Worm (Caenorhabditis elegans) whole organism, L4 larva: Measurements from ENCODE around the gene W07G1.1.

ENCODE experiments used
- D1046.2 ChIP-seq: fragments of 200-800 bp; sonication (Bioruptor generic); IDR thresholded peaks from 2 replicates; pipeline ENCODE4 v1.3.6; 2022; ENCODE audit warnings: missing genetic modification characterization, missing compliant biosample characterization
- F10B5.3 ChIP-seq: sonication (generic microtip); optimal IDR thresholded peaks from 2 replicates; lab custom pipeline; 2016; ENCODE audit warnings: mild to moderate bottlenecking, missing genetic modification characterization, missing compliant biosample characterization
- F37D6.2 ChIP-seq: sonication (generic microtip); optimal IDR thresholded peaks from 2 replicates; lab custom pipeline; 2016; ENCODE audit warnings: mild to moderate bottlenecking, missing genetic modification characterization, missing compliant biosample characterization
- F49E8.2 ChIP-seq: sonication (generic microtip); optimal IDR thresholded peaks from 2 replicates; lab custom pipeline; 2016; ENCODE audit warnings: missing compliant biosample characterization, mild to moderate bottlenecking, missing genetic modification characterization, borderline replicate concordance
- Y105C5A.15 ChIP-seq: fragments of 200-800 bp; sonication (Bioruptor generic); IDR thresholded peaks from 2 replicates; pipeline ENCODE4 v1.3.6; 2022; ENCODE audit warnings: missing genetic modification characterization, missing compliant biosample characterization
- aha-1 ChIP-seq: fragments of 150-350 bp; peaks from one replicate; lab custom pipeline; 2014; ENCODE audit warnings: missing biosample characterization, missing genetic modification characterization
- daf-16 ChIP-seq, 3 experiments: sonication (generic microtip); optimal IDR thresholded peaks; 2 replicates each; lab custom pipeline; 2016 to 2017; ENCODE audit warnings: missing genetic modification characterization in 3 of 3, missing genetic modification reagents in 3 of 3, mild to moderate bottlenecking in 2 of 3, missing compliant biosample characterization in 2 of 3, missing biosample characterization in 1 of 3, moderate library complexity in 1 of 3
- dmd-6 ChIP-seq: fragments of 200-800 bp; sonication (Bioruptor generic); IDR thresholded peaks from 2 replicates; pipeline ENCODE4 v1.3.6; 2022; ENCODE audit warnings: missing genetic modification reagents, missing genetic modification characterization, missing compliant biosample characterization
- duxl-1 ChIP-seq: sonication (generic microtip); optimal IDR thresholded peaks from 2 replicates; lab custom pipeline; 2016; ENCODE audit warnings: mild to moderate bottlenecking, missing genetic modification characterization, moderate library complexity, missing compliant biosample characterization; ENCODE audit not compliant: poor library complexity
- dve-1 ChIP-seq: sonication (generic microtip); optimal IDR thresholded peaks from 2 replicates; lab custom pipeline; 2017; ENCODE audit warnings: antibody characterized with exemption, mild to moderate bottlenecking, missing genetic modification characterization, missing compliant biosample characterization; ENCODE audit not compliant: insufficient read depth
- egl-43 ChIP-seq: fragments of 200-800 bp; sonication (Bioruptor generic); IDR thresholded peaks from 2 replicates; pipeline ENCODE4 v1.3.6; 2022; ENCODE audit warnings: missing genetic modification reagents, missing genetic modification characterization, missing compliant biosample characterization
- lin-15B ChIP-seq: fragments of 150-350 bp; sonication (generic microtip); optimal IDR thresholded peaks from 3 replicates; lab custom pipeline; 2014; ENCODE audit warnings: missing biosample characterization, missing genetic modification characterization
- lin-29 ChIP-seq: fragments of 200-800 bp; sonication (Bioruptor generic); IDR thresholded peaks from 2 replicates; pipeline ENCODE4 v1.3.6; 2022; ENCODE audit warnings: missing genetic modification reagents, missing genetic modification characterization, missing compliant biosample characterization
- lin-38 ChIP-seq: fragments of 200-800 bp; sonication (Bioruptor generic); IDR thresholded peaks from 2 replicates; pipeline ENCODE4 v1.3.6; 2022; ENCODE audit warnings: missing genetic modification reagents, missing genetic modification characterization, missing compliant biosample characterization
- lsy-2 ChIP-seq, 2 experiments: fragments of 150-350 bp in 1 of 2; sonication (generic microtip) in 1 of 2; optimal IDR thresholded peaks; 2 replicates each; lab custom pipeline; 2014 to 2017; ENCODE audit warnings: missing biosample characterization in 2 of 2, missing genetic modification characterization in 2 of 2
- mdl-1 ChIP-seq, 2 experiments: fragments of 150-350 bp in 1 of 2; sonication (generic microtip) in 1 of 2; optimal IDR thresholded peaks; 2 replicates each; lab custom pipeline; 2014 to 2017; ENCODE audit warnings: missing biosample characterization in 2 of 2, missing genetic modification characterization in 2 of 2
- mes-2 ChIP-seq: sonication (generic microtip); optimal IDR thresholded peaks from 2 replicates; lab custom pipeline; 2016; ENCODE audit warnings: missing genotype, mild to moderate bottlenecking, missing genetic modification characterization, missing compliant biosample characterization; ENCODE audit not compliant: poor library complexity, severe bottlenecking
- mxl-3 ChIP-seq: fragments of 200-800 bp; sonication (Bioruptor generic); optimal IDR thresholded peaks from 2 replicates; lab custom pipeline; 2018; ENCODE audit warnings: mild to moderate bottlenecking, missing genetic modification characterization, missing compliant biosample characterization
- nhr-102 ChIP-seq: sonication (generic microtip); optimal IDR thresholded peaks from 2 replicates; lab custom pipeline; 2016; ENCODE audit warnings: mild to moderate bottlenecking, missing genetic modification characterization, moderate library complexity, missing compliant biosample characterization
- nhr-111 ChIP-seq: fragments of 200-800 bp; sonication (Bioruptor generic); optimal IDR thresholded peaks from 2 replicates; lab custom pipeline; 2018; ENCODE audit warnings: mild to moderate bottlenecking, missing genetic modification characterization, missing compliant biosample characterization
- nhr-25 ChIP-seq: sonication (generic microtip); optimal IDR thresholded peaks from 2 replicates; lab custom pipeline; 2017; ENCODE audit warnings: missing genetic modification characterization, mild to moderate bottlenecking, missing compliant biosample characterization, antibody characterized with exemption, moderate library complexity, borderline replicate concordance; ENCODE audit not compliant: insufficient read depth
- nhr-28 ChIP-seq: fragments of 150-350 bp; optimal IDR thresholded peaks from 2 replicates; lab custom pipeline; 2014; ENCODE audit warnings: missing biosample characterization, missing genetic modification characterization
- nhr-41 ChIP-seq: fragments of 200-800 bp; sonication (Bioruptor generic); IDR thresholded peaks from 2 replicates; pipeline ENCODE4 v1.3.6; 2022; ENCODE audit warnings: missing genetic modification reagents, missing genetic modification characterization, missing compliant biosample characterization
- nhr-42 ChIP-seq: fragments of 200-800 bp; sonication (Bioruptor generic); IDR thresholded peaks from 2 replicates; pipeline ENCODE4 v1.3.6; 2022; ENCODE audit warnings: missing genetic modification characterization, missing compliant biosample characterization
- nhr-77 ChIP-seq: fragments of 150-350 bp; optimal IDR thresholded peaks from 2 replicates; lab custom pipeline; 2014; ENCODE audit warnings: missing biosample characterization, missing genetic modification characterization
- php-3 ChIP-seq: fragments of 200-800 bp; sonication (Bioruptor generic); IDR thresholded peaks from 2 replicates; pipeline ENCODE4 v1.3.6; 2022; ENCODE audit warnings: missing genetic modification reagents, missing genetic modification characterization, missing compliant biosample characterization
- pqm-1 ChIP-seq: sonication (generic microtip); optimal IDR thresholded peaks from 2 replicates; lab custom pipeline; 2017; ENCODE audit warnings: missing biosample characterization, missing genetic modification characterization
- rbr-2 ChIP-seq: sonication (generic microtip); optimal IDR thresholded peaks from 2 replicates; lab custom pipeline; 2016; ENCODE audit warnings: missing genotype, missing genetic modification characterization, missing compliant biosample characterization
- set-16 ChIP-seq: fragments of 200-800 bp; sonication (Bioruptor generic); IDR thresholded peaks from 2 replicates; pipeline ENCODE4 v1.3.6; 2022; ENCODE audit warnings: missing genetic modification reagents, missing genetic modification characterization, missing compliant biosample characterization
- spr-1 ChIP-seq: sonication (generic microtip); optimal IDR thresholded peaks from 2 replicates; lab custom pipeline; 2016; ENCODE audit warnings: mild to moderate bottlenecking, missing genetic modification characterization, missing compliant biosample characterization
- unc-130 ChIP-seq: sonication (generic microtip); optimal IDR thresholded peaks from 2 replicates; lab custom pipeline; 2016; ENCODE audit warnings: missing genetic modification reagents, missing genetic modification characterization, missing compliant biosample characterization
- unc-39 ChIP-seq: sonication (generic microtip); optimal IDR thresholded peaks from 2 replicates; lab custom pipeline; 2017; ENCODE audit warnings: missing biosample characterization, missing genetic modification characterization
- unc-62 ChIP-seq, 3 experiments: fragments of 150-350 bp in 1 of 3; sonication (generic microtip); optimal IDR thresholded peaks in 2 of 3; peaks in 1 of 3; 1 replicate in 1 of 3; 2 replicates in 2 of 3; lab custom pipeline; 2014 to 2017; ENCODE audit warnings: missing biosample characterization in 3 of 3, missing genetic modification characterization in 3 of 3, missing genetic modification reagents in 3 of 3, missing genotype in 1 of 3
- vab-7 ChIP-seq: fragments of 200-800 bp; sonication (Bioruptor generic); IDR thresholded peaks from 2 replicates; pipeline ENCODE4 v1.3.6; 2022; ENCODE audit warnings: missing genetic modification reagents, missing genetic modification characterization, missing compliant biosample characterization
- zfp-2 ChIP-seq: sonication (generic microtip); optimal IDR thresholded peaks from 2 replicates; lab custom pipeline; 2016; ENCODE audit warnings: mild to moderate bottlenecking, missing genetic modification characterization, missing compliant biosample characterization
- ztf-7 ChIP-seq: fragments of 150-350 bp; optimal IDR thresholded peaks from 2 replicates; lab custom pipeline; 2014; ENCODE audit warnings: missing biosample characterization, missing genetic modification characterization

The W07G1.1 gene

ce11 chrII:13954077-13954476, 14.6 kb upstream of the W07G1.1 start (continued):
- no peak for TF ChIP-seq unc-39 (tag; lab: Kevin White, UChicago)
- TF ChIP-seq mdl-1 (tag; optimal IDR thresholded peaks at IDR 0.05; lab: Kevin White, UChicago): peak in 1 of 2 experiments; percentile 33
- TF ChIP-seq mxl-3 (GFP tag; lab: Kevin White, UChicago): peak; percentile 39
- peak; percentile 79 for TF ChIP-seq pqm-1
- TF ChIP-seq nhr-102 (tag; lab: Kevin White, UChicago): peak; percentile 51
- peak in 1 of 2 experiments; percentile 39 for TF ChIP-seq unc-62 (GFP tag; optimal IDR thresholded peaks at IDR 0.05 in 1 of 2; lab: Kevin White, UChicago)
- TF ChIP-seq unc-62 (tag; optimal IDR thresholded peaks at IDR 0.05; lab: Kevin White, UChicago): no peak
- TF ChIP-seq D1046.2 (GFP tag; lab: Robert Waterston, UW): no peak
- no peak for TF ChIP-seq duxl-1 (tag; lab: Kevin White, UChicago)
- peak; percentile 94 for TF ChIP-seq nhr-28 (tag; lab: Kevin White, UChicago)
- TF ChIP-seq F37D6.2 (tag; lab: Kevin White, UChicago): no peak
- TF ChIP-seq ztf-7 (tag; lab: Kevin White, UChicago): peak; percentile 99
- peak; percentile 49 for TF ChIP-seq mes-2 (tag; lab: Kevin White, UChicago)
- no peak for TF ChIP-seq vab-7 (GFP tag; lab: Robert Waterston, UW)
- peak; percentile 96 for TF ChIP-seq nhr-77 (tag; lab: Kevin White, UChicago)
- TF ChIP-seq php-3 (GFP tag; lab: Robert Waterston, UW): peak; percentile 47; the same call in 1 of the 2 replicates
- no peak for TF ChIP-seq lin-15B
- TF ChIP-seq Y105C5A.15 (GFP tag; lab: Robert Waterston, UW): no peak
- TF ChIP-seq daf-16 (GFP tag; optimal IDR thresholded peaks at IDR 0.05; lab: Kevin White, UChicago): no peak
- peak; percentile 95 for TF ChIP-seq daf-16 (tag; optimal IDR thresholded peaks at IDR 0.05; lab: Kevin White, UChicago)
- TF ChIP-seq nhr-25 (tag; lab: Kevin White, UChicago): no peak
- no peak for TF ChIP-seq rbr-2 (tag; lab: Kevin White, UChicago)
- TF ChIP-seq aha-1: peak; percentile 63
- TF ChIP-seq lsy-2 (tag; optimal IDR thresholded peaks at IDR 0.05; lab: Kevin White, UChicago): peak in 1 of 2 experiments; percentile 72

- TF ChIP-seq spr-1 (tag; lab: Kevin White, UChicago) (no peak), set-16 (peak; percentile 94), dmd-6 (GFP tag; lab: Robert Waterston, UW) (no peak), egl-43 (GFP tag; lab: Robert Waterston, UW) (0 out of 2 replicates have a peak, but pooled peaks have one; percentile 56), F49E8.2 (tag; lab: Kevin White, UChicago) (no peak)
Measured at ce11 chrII:13951986-13952385, 12.6 kb upstream of the W07G1.1 start.

- TF ChIP-seq D1046.2 (GFP tag; lab: Robert Waterston, UW): no peak
- no peak for TF ChIP-seq nhr-111 (GFP tag; lab: Kevin White, UChicago)
- TF ChIP-seq, all 104 proteins: peak for 0
Measured at ce11 chrII:13949290-13949689, 9.9 kb upstream of the W07G1.1 start, which contains the start of gene sre-44. Gene sre-44, plus strand, starts transcription at chrII:13949590.

ce11 chrII:13946455-13947093, 7.1 kb upstream of the W07G1.1 start:
- peak; percentile 37; the same call in 1 of the 2 replicates for TF ChIP-seq lin-38 (GFP tag; lab: Robert Waterston, UW)

- TF ChIP-seq nhr-41 (GFP tag; lab: Robert Waterston, UW) (no peak), pqm-1 (peak; percentile 59), dmd-6 (GFP tag; lab: Robert Waterston, UW) (no peak), nhr-28 (tag; lab: Kevin White, UChicago) (peak; percentile 2), unc-130 (no peak), mes-2 (tag; lab: Kevin White, UChicago) (no peak), php-3 (GFP tag; lab: Robert Waterston, UW) (peak; percentile 55; the same call in 1 of the 2 replicates), nhr-111 (GFP tag; lab: Kevin White, UChicago) (no peak), lin-29 (no peak), zfp-2 (no peak), dve-1 (peak; percentile 24), F10B5.3 (tag; lab: Kevin White, UChicago) (no peak), nhr-42 (GFP tag; lab: Robert Waterston, UW) (no peak), daf-16 (GFP tag; optimal IDR thresholded peaks at IDR 0.05; lab: Kevin White, UChicago) (no peak), daf-16 (tag; optimal IDR thresholded peaks at IDR 0.05; lab: Kevin White, UChicago) (peak; percentile 38)
Measured at ce11 chrII:13945527-13945926, 6.1 kb upstream of the W07G1.1 start.
